Fruit fly (Drosophila melanogaster) whole organism, adult: ENCODE data around the gene CYLD.

ENCODE experiments used
- CG1620 ChIP-seq: fragments of 200-800 bp; sonication (Bioruptor generic); optimal IDR thresholded peaks from 2 replicates; lab custom pipeline; 2016; ENCODE audit warnings: missing biosample characterization, missing genetic modification characterization
- CG7045 ChIP-seq: fragments of 200-800 bp; sonication (Bioruptor generic); optimal IDR thresholded peaks from 2 replicates; lab custom pipeline; 2017; ENCODE audit warnings: missing biosample characterization, mild to moderate bottlenecking, missing genetic modification characterization
- CG7101 ChIP-seq: fragments of 200-800 bp; sonication (Bioruptor generic); optimal IDR thresholded peaks from 2 replicates; lab custom pipeline; 2018; ENCODE audit warnings: missing biosample characterization, mild to moderate bottlenecking, missing genetic modification characterization, moderate library complexity
- cnc ChIP-seq, 2 experiments: fragments of >200 bp; optimal IDR thresholded peaks; 2 replicates each; lab custom pipeline; 2017
- kay ChIP-seq: fragments of 200-800 bp; sonication (Bioruptor generic); peaks from one replicate; lab custom pipeline; 2016; ENCODE audit warnings: missing biosample characterization, missing genetic modification characterization, borderline replicate concordance

- TF ChIP-seq cnc (optimal IDR thresholded peaks at IDR 0.05; lab: Kevin White, UChicago) = no peak
- TF ChIP-seq CG1620 = no peak
- no peak for TF ChIP-seq CG7101 (tag; lab: Kevin White, UChicago)
- no peak for TF ChIP-seq CG7045 (GFP tag; lab: Kevin White, UChicago)
- no peak for TF ChIP-seq kay (GFP tag; lab: Kevin White, UChicago)
These were observed 36.3 kb downstream of the CYLD start, which contains the start of gene Rsf1 for dm6 chr2L:10263343-10263744.
